Fruit fly (Drosophila melanogaster): Measurements from ENCODE around the gene hb.

Gene hb

dm6 chr3R:8694110-8694826, 3.4 kb downstream of the hb start (continued):
- TF ChIP-seq CG12391 (tag; optimal IDR thresholded peaks at IDR 0.05) (no peak), CG12071 (GFP tag; optimal IDR thresholded peaks at IDR 0.05) (peak; percentile 63), CG7839 (tag; optimal IDR thresholded peaks at IDR 0.05) (no peak), seq (GFP tag; IDR thresholded peaks at IDR 0.05) (peak; percentile 89), Hmr (GFP tag; optimal IDR thresholded peaks at IDR 0.05) (peak; percentile 80), Oaz (GFP tag; IDR thresholded peaks at IDR 0.05) (0 out of 2 replicates have a peak, but pooled peaks have one; percentile 18), CG15514 (GFP tag; optimal IDR thresholded peaks at IDR 0.05) (peak; percentile 70), lab (GFP tag; optimal IDR thresholded peaks at IDR 0.05) (peak; percentile 56), gem (tag; optimal IDR thresholded peaks at IDR 0.05) (no peak), CG4328 (GFP tag; optimal IDR thresholded peaks at IDR 0.05) (peak; percentile 32), Meics (GFP tag; optimal IDR thresholded peaks at IDR 0.05) (peak; percentile 54), tio (GFP tag; optimal IDR thresholded peaks at IDR 0.05) (no peak), TFAM (GFP tag; optimal IDR thresholded peaks at IDR 0.05) (no peak), caup (GFP tag; optimal IDR thresholded peaks at IDR 0.05; ENCODE audit: severe bottlenecking) (peak; percentile 59), ewg (GFP tag; optimal IDR thresholded peaks at IDR 0.05) (peak; percentile 68), yki (optimal IDR thresholded peaks at IDR 0.05) (no peak), lbe (GFP tag; optimal IDR thresholded peaks at IDR 0.05) (no peak), Dref (GFP tag; IDR thresholded peaks at IDR 0.05) (no peak), CG18619 (GFP tag; optimal IDR thresholded peaks at IDR 0.05) (peak; percentile 29), CG9727 (GFP tag; optimal IDR thresholded peaks at IDR 0.05) (peak; percentile 42), ttk (GFP tag; IDR thresholded peaks at IDR 0.05) (no peak), chm (GFP tag; IDR thresholded peaks at IDR 0.05) (peak; percentile 50; the same call in 1 of the 2 replicates), CG9215 (GFP tag; IDR thresholded peaks at IDR 0.05) (no peak), CG1024 (GFP tag; IDR thresholded peaks at IDR 0.05) (no peak), CG33557 (GFP tag; optimal IDR thresholded peaks at IDR 0.05) (no peak), z (GFP tag; IDR thresholded peaks at IDR 0.05) (peak; percentile 89), pnt (GFP tag; optimal IDR thresholded peaks at IDR 0.05) (no peak), CG11695 (GFP tag; IDR thresholded peaks at IDR 0.05) (no peak), dpn (GFP tag; optimal IDR thresholded peaks at IDR 0.05) (peak in 1 of 2 experiments; percentile 10), Atf6 (GFP tag; IDR thresholded peaks at IDR 0.05) (peak; percentile 78), CrebB (tag; optimal IDR thresholded peaks at IDR 0.05) (peak; percentile 74), ara (GFP tag; IDR thresholded peaks at IDR 0.05) (no peak), Fer3 (tag; optimal IDR thresholded peaks at IDR 0.05) (peak; percentile 62), CG10959 (GFP tag; IDR thresholded peaks at IDR 0.05) (no peak), schlank (tag; optimal IDR thresholded peaks at IDR 0.05) (peak; percentile 55), CG32532 (GFP tag; IDR thresholded peaks at IDR 0.05) (peak; percentile 74; the same call in 1 of the 2 replicates), CG14014 (GFP tag; IDR thresholded peaks at IDR 0.05) (0 out of 2 replicates have a peak, but pooled peaks have one; percentile 45), toy (GFP tag; IDR thresholded peaks at IDR 0.05) (peak; percentile 48; the same call in 1 of the 2 replicates), ase (GFP tag; IDR thresholded peaks at IDR 0.05) (no peak), CG6765 (GFP tag; optimal IDR thresholded peaks at IDR 0.05) (peak; percentile 89), pzg (GFP tag; optimal IDR thresholded peaks at IDR 0.05) (no peak), mirr (GFP tag; optimal IDR thresholded peaks at IDR 0.05) (peak; percentile 54), Doc2 (GFP tag; IDR thresholded peaks at IDR 0.05) (no peak), Nf-YC (tag; optimal IDR thresholded peaks at IDR 0.05) (peak; percentile 73), CG10321 (GFP tag; IDR thresholded peaks at IDR 0.05) (peak; percentile 20; the same call in 1 of the 2 replicates), tll (GFP tag; optimal IDR thresholded peaks at IDR 0.05) (peak in 1 of 2 experiments; percentile 80), scrt (GFP tag; optimal IDR thresholded peaks at IDR 0.05) (peak; percentile 37), Fer2 (tag; optimal IDR thresholded peaks at IDR 0.05) (peak; percentile 30), CG11723 (GFP tag; optimal IDR thresholded peaks at IDR 0.05) (no peak)

All from whole organism, embryonic.